Fruit fly (Drosophila melanogaster): ENCODE data around the gene Gp93.

Gp93 gene

dm6 chr3R:27928984-27929924, 19.3 kb upstream of the Gp93 start:
- TF ChIP-seq fd85E (GFP tag; optimal IDR thresholded peaks at IDR 0.05) (no peak), dac (GFP tag; optimal IDR thresholded peaks at IDR 0.05) (no peak), vri (GFP tag; optimal IDR thresholded peaks at IDR 0.05) (peak; percentile 91), Eip93F (GFP tag; optimal IDR thresholded peaks at IDR 0.05) (peak; percentile 71), CG6276 (GFP tag; optimal IDR thresholded peaks at IDR 0.05) (peak; percentile 13), svp (GFP tag) (peak; percentile 87), CG16779 (tag; optimal IDR thresholded peaks at IDR 0.05) (peak; percentile 42), CG6854 (GFP tag; optimal IDR thresholded peaks at IDR 0.05) (peak; percentile 1), acj6 (GFP tag; optimal IDR thresholded peaks at IDR 0.05) (no peak), Eip78C (GFP tag) (peak; percentile 13), ss (GFP tag; optimal IDR thresholded peaks at IDR 0.05) (peak in 1 of 2 experiments; percentile 16)

DNA sequence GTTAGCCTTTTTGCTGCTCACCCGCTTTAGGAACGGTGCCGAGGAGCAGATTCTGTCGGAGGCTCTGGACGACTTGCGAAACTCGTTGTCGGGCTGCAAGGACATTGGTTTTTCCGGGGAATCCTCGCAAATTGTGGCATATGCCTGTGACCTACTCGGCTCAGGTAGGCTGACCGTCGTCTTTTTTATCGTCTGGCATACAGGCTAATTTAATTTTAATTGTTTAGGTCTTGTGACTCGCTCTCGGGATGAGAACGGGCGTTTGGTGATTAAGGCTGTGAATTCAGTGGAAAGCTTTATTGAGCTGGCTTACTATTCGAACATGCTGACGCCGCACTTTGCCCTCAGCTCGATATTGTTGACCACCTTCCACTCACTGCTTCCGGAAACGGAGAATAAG, 17.1 kb upstream of the Gp93 start:
- no peak for TF ChIP-seq CG7368 (GFP tag; optimal IDR thresholded peaks at IDR 0.05)
- no peak for TF ChIP-seq CG10669 (GFP tag; optimal IDR thresholded peaks at IDR 0.05)
- no peak for TF ChIP-seq CG1621 (tag; optimal IDR thresholded peaks at IDR 0.05)

dm6 chr3R:27937752-27938694, 10.5 kb upstream of the Gp93 start, which contains the start of the genes NSD and BOD1:
TSS of gene NSD (minus strand) at chr3R:27937853.
TSS of gene BOD1 (plus strand) at chr3R:27938245.
- TF ChIP-seq CG8119 (GFP tag; IDR thresholded peaks at IDR 0.05) (no peak), CG34406 (GFP tag; optimal IDR thresholded peaks at IDR 0.05) (peak; percentile 41), esn (GFP tag; optimal IDR thresholded peaks at IDR 0.05) (peak; percentile 48), fkh (GFP tag; optimal IDR thresholded peaks at IDR 0.05) (no peak), pdm3 (GFP tag; optimal IDR thresholded peaks at IDR 0.05) (no peak), Sox15 (GFP tag; optimal IDR thresholded peaks at IDR 0.05) (peak; percentile 29), net (GFP tag; optimal IDR thresholded peaks at IDR 0.05) (no peak), Eip78C (GFP tag) (no peak), CG31627 (GFP tag; optimal IDR thresholded peaks at IDR 0.05) (peak; percentile 22), spab (GFP tag; optimal IDR thresholded peaks at IDR 0.05) (no peak), eg (GFP tag; IDR thresholded peaks at IDR 0.05) (peak; percentile 58; the same call in 2 of the 3 replicates), CG8632 (GFP tag; optimal IDR thresholded peaks at IDR 0.05) (no peak), CG3032 (tag; optimal IDR thresholded peaks at IDR 0.05) (peak; percentile 49), CG6792 (GFP tag; optimal IDR thresholded peaks at IDR 0.05) (peak; percentile 28), CG1621 (tag; optimal IDR thresholded peaks at IDR 0.05) (no peak), OdsH (GFP tag; optimal IDR thresholded peaks at IDR 0.05) (no peak), CG10669 (GFP tag; optimal IDR thresholded peaks at IDR 0.05) (no peak), CG32006 (GFP tag; optimal IDR thresholded peaks at IDR 0.05) (peak; percentile 61), acj6 (GFP tag; optimal IDR thresholded peaks at IDR 0.05) (no peak), Met (GFP tag; optimal IDR thresholded peaks at IDR 0.05) (no peak), Hr39 (GFP tag; optimal IDR thresholded peaks at IDR 0.05) (peak; percentile 3), CG9139 (GFP tag; optimal IDR thresholded peaks at IDR 0.05) (no peak), lz (GFP tag; optimal IDR thresholded peaks at IDR 0.05) (peak; percentile 49), CG7368 (GFP tag; optimal IDR thresholded peaks at IDR 0.05) (no peak), CG6808 (GFP tag; optimal IDR thresholded peaks at IDR 0.05) (no peak), CG6276 (GFP tag; optimal IDR thresholded peaks at IDR 0.05) (no peak), CG16779 (tag; optimal IDR thresholded peaks at IDR 0.05) (no peak), dsx (GFP tag; optimal IDR thresholded peaks at IDR 0.05; ENCODE audit: poor library complexity, severe bottlenecking) (no peak), salr (GFP tag; optimal IDR thresholded peaks at IDR 0.05) (no peak), topi (GFP tag; optimal IDR thresholded peaks at IDR 0.05) (peak; percentile 37), CG10631 (GFP tag; optimal IDR thresholded peaks at IDR 0.05) (peak; percentile 67), Ets96B (tag; optimal IDR thresholded peaks at IDR 0.05) (peak; percentile 1), vri (GFP tag; optimal IDR thresholded peaks at IDR 0.05) (no peak), Eip75B (GFP tag; optimal IDR thresholded peaks at IDR 0.05) (no peak), cyc (GFP tag; optimal IDR thresholded peaks at IDR 0.05) (no peak), Ets21C (GFP tag; optimal IDR thresholded peaks at IDR 0.05) (no peak), svp (GFP tag) (peak; percentile 81)
